Worm (Caenorhabditis elegans): ENCODE results near the gene ndua-8.

DNA sequence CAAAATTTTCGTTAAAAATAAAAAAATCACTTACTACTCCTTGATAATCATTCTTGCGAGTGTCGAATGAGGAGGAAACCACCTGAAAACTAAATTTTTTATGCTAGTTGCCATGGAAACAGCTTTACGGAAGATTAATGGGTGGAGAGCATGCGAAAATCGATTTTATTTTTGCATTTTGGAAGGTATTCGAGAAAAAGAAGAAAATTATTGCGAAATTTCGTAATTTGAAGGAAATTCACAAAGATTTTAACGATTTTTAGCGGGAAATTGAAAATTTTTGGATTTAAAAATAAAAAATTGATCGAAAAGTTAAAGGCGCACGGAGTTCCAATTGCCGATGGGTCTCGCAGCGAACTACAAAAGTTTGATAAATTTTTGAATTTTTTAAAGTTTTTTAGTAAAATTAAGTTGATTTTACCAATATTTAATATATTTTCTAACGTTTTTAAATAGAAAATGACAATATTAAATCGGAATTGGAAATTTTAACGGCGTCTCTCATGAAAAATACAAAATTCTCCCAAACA, 46.8 kb downstream of the ndua-8 start, which contains the start of gene Y54F10AR.1:
- TF ChIP-seq nhr-76 (tag; optimal IDR thresholded peaks at IDR 0.05) (no peak), mab-5 (tag; optimal IDR thresholded peaks at IDR 0.05) (no peak), flh-1 (GFP tag; optimal IDR thresholded peaks at IDR 0.05) (no peak), elt-3 (tag; optimal IDR thresholded peaks at IDR 0.05) (no peak), ces-1 (GFP tag; optimal IDR thresholded peaks at IDR 0.05) (no peak), nhr-28 (tag; optimal IDR thresholded peaks at IDR 0.05) (no peak), drap-1 (GFP tag; optimal IDR thresholded peaks at IDR 0.05) (no peak), elt-1 (tag; optimal IDR thresholded peaks at IDR 0.05; ENCODE audit: borderline replicate concordance, insufficient read depth) (no peak), pha-4 (tag; optimal IDR thresholded peaks at IDR 0.05) (no peak), ceh-43 (GFP tag; optimal IDR thresholded peaks at IDR 0.05) (no peak), unc-62 (GFP tag; optimal IDR thresholded peaks at IDR 0.05) (no peak)

Measured in whole organism, mixed stage, embryonic.